Fruit fly (Drosophila melanogaster): ENCODE results near the gene Rab11.
A peak's percentile ranks its signal among the peaks of the same experiment; 100 is the strongest.

Rab11 gene

dm6 chr3R:21138220-21138754, 27.1 kb downstream of the Rab11 start, which contains the start of gene meigo (continued):
- TF ChIP-seq CG9817 (tag; optimal IDR thresholded peaks at IDR 0.05) (peak; percentile 79), CG14710 (tag; optimal IDR thresholded peaks at IDR 0.05) (peak; percentile 83), kni (GFP tag; optimal IDR thresholded peaks at IDR 0.05) (peak; percentile 43), fru (optimal IDR thresholded peaks at IDR 0.05) (no peak), HLH3B (GFP tag; IDR thresholded peaks at IDR 0.05) (peak; percentile 47; the same call in 1 of the 2 replicates), hkb (optimal IDR thresholded peaks at IDR 0.05) (peak; percentile 90), hkb (GFP tag; IDR thresholded peaks at IDR 0.05) (peak; percentile 62), ranshi (GFP tag; IDR thresholded peaks at IDR 0.05) (0 out of 2 replicates have a peak, but pooled peaks have one; percentile 28), Dfd (GFP tag; optimal IDR thresholded peaks at IDR 0.05) (no peak), slbo (GFP tag; IDR thresholded peaks at IDR 0.05) (peak; percentile 70), CG2678 (tag; optimal IDR thresholded peaks at IDR 0.05) (no peak), Gsc (GFP tag; IDR thresholded peaks at IDR 0.05) (no peak), CG3163 (GFP tag; optimal IDR thresholded peaks at IDR 0.05) (no peak), Hey (tag; optimal IDR thresholded peaks at IDR 0.05) (no peak), pum (GFP tag; optimal IDR thresholded peaks at IDR 0.05) (peak; percentile 34), PHDP (tag; optimal IDR thresholded peaks at IDR 0.05) (peak; percentile 64), CG11085 (GFP tag; IDR thresholded peaks at IDR 0.05) (0 out of 2 replicates have a peak, but pooled peaks have one; percentile 19), CG17359 (tag; optimal IDR thresholded peaks at IDR 0.05) (peak; percentile 56), CG2129 (GFP tag; IDR thresholded peaks at IDR 0.05; ENCODE audit: partially characterized antibody) (no peak), Xbp1 (GFP tag; optimal IDR thresholded peaks at IDR 0.05) (peak; percentile 95), sna (GFP tag; IDR thresholded peaks at IDR 0.05; ENCODE audit: partially characterized antibody) (0 out of 2 replicates have a peak, but pooled peaks have one; percentile 49), gt (GFP tag; IDR thresholded peaks at IDR 0.05) (no peak), CG9437 (GFP tag; optimal IDR thresholded peaks at IDR 0.05) (peak; percentile 58), gro (GFP tag; optimal IDR thresholded peaks at IDR 0.05) (peak; percentile 34), CG33557 (GFP tag; optimal IDR thresholded peaks at IDR 0.05) (peak; percentile 48), nau (GFP tag; optimal IDR thresholded peaks at IDR 0.05) (no peak), amos (GFP tag; IDR thresholded peaks at IDR 0.05; ENCODE audit: partially characterized antibody) (peak; percentile 7; the same call in 1 of the 2 replicates), dmrt11E (tag; optimal IDR thresholded peaks at IDR 0.05) (peak; percentile 51), CG2875 (GFP tag; optimal IDR thresholded peaks at IDR 0.05) (no peak), Awh (GFP tag; IDR thresholded peaks at IDR 0.05) (no peak), CG13775 (GFP tag; optimal IDR thresholded peaks at IDR 0.05) (peak; percentile 55), abd-A (tag; optimal IDR thresholded peaks at IDR 0.05) (no peak), CG6813 (GFP tag; optimal IDR thresholded peaks at IDR 0.05) (no peak), Elba2 (GFP tag; optimal IDR thresholded peaks at IDR 0.05) (peak; percentile 74), lmd (GFP tag; IDR thresholded peaks at IDR 0.05) (peak; percentile 76), CG31441 (GFP tag; IDR thresholded peaks at IDR 0.05) (no peak; the same call in none of the 2 replicates), Oaz (GFP tag; IDR thresholded peaks at IDR 0.05) (no peak), Sry-δ (GFP tag; optimal IDR thresholded peaks at IDR 0.05) (peak; percentile 59), ham (GFP tag; IDR thresholded peaks at IDR 0.05) (no peak), ATbp (GFP tag; optimal IDR thresholded peaks at IDR 0.05) (no peak), sens (GFP tag) (peak; percentile 95), CG16815 (GFP tag; optimal IDR thresholded peaks at IDR 0.05) (peak; percentile 41), CG6683 (GFP tag; optimal IDR thresholded peaks at IDR 0.05) (peak; percentile 9), CG12155 (GFP tag; optimal IDR thresholded peaks at IDR 0.05) (peak; percentile 71), Abd-B (GFP tag; optimal IDR thresholded peaks at IDR 0.05) (peak; percentile 90), CG5953 (GFP tag; IDR thresholded peaks at IDR 0.05) (no peak), jigr1 (GFP tag; IDR thresholded peaks at IDR 0.05) (0 out of 3 replicates have a peak, but pooled peaks have one; percentile 23), gfzf (GFP tag; optimal IDR thresholded peaks at IDR 0.05) (peak; percentile 64), insv (GFP tag; optimal IDR thresholded peaks at IDR 0.05) (peak in 1 of 2 experiments; percentile 54), repo (GFP tag; optimal IDR thresholded peaks at IDR 0.05) (peak; percentile 46)

Data from whole organism, embryonic.